Fruit fly (Drosophila melanogaster) S2 (cell line): Measurements from ENCODE around the gene CG43336.

Experiments used
- CG8478 ChIP-seq: fragments of >200 bp; optimal IDR thresholded peaks from 2 replicates; lab custom pipeline; 2018
- CTCF ChIP-seq, 2 experiments: fragments of >200 bp; optimal IDR thresholded peaks; 2 replicates each; lab custom pipeline; 2018

CG43336 gene

dm6 chr3R:15664321-15665172 is 27.6 kb downstream of the CG43336 start:
- no peak for TF ChIP-seq CTCF (optimal IDR thresholded peaks at IDR 0.05; lab: Kevin White, UChicago)

dm6 chr3R:15665962-15666361 is 29.0 kb downstream of the CG43336 start, which contains the start of gene pxb:
Gene pxb (plus strand): TSS chr3R:15666183.
- TF ChIP-seq CTCF (optimal IDR thresholded peaks at IDR 0.05; lab: Kevin White, UChicago), result no peak
- TF ChIP-seq CG8478, result no peak

- TF ChIP-seq CTCF (optimal IDR thresholded peaks at IDR 0.05; lab: Kevin White, UChicago) (no peak), CG8478 (no peak)
Measured at dm6 chr3R:15666900-15667507, 30.0 kb downstream of the CG43336 start.

dm6 chr3R:15668863-15669491 is 32.0 kb downstream of the CG43336 start:
- TF ChIP-seq CTCF (optimal IDR thresholded peaks at IDR 0.05; lab: Kevin White, UChicago) (no peak), CG8478 (no peak)

- TF ChIP-seq CTCF (optimal IDR thresholded peaks at IDR 0.05; lab: Kevin White, UChicago) (no peak), CG8478 (no peak)
Measured at dm6 chr3R:15670559-15670958, 33.6 kb downstream of the CG43336 start.

dm6 chr3R:15672302-15672701 is 35.3 kb downstream of the CG43336 start:
- no peak for TF ChIP-seq CG8478
- TF ChIP-seq CTCF (optimal IDR thresholded peaks at IDR 0.05; lab: Kevin White, UChicago), result no peak

- TF ChIP-seq CG8478 (no peak), CTCF (optimal IDR thresholded peaks at IDR 0.05; lab: Kevin White, UChicago) (no peak)
Measured at dm6 chr3R:15673248-15673647, 36.3 kb downstream of the CG43336 start.

dm6 chr3R:15676186-15677073 is 39.5 kb downstream of the CG43336 start:
- TF ChIP-seq CTCF (optimal IDR thresholded peaks at IDR 0.05; lab: Kevin White, UChicago) (no peak), CG8478 (no peak)

- TF ChIP-seq CG8478 (no peak), CTCF (optimal IDR thresholded peaks at IDR 0.05; lab: Kevin White, UChicago) (no peak)
Measured at dm6 chr3R:15677074-15677409, 40.1 kb downstream of the CG43336 start.

dm6 chr3R:15677550-15677973 is 40.6 kb downstream of the CG43336 start:
- TF ChIP-seq CTCF (optimal IDR thresholded peaks at IDR 0.05; lab: Kevin White, UChicago), result no peak
- TF ChIP-seq CG8478, result no peak

- TF ChIP-seq CTCF (optimal IDR thresholded peaks at IDR 0.05; lab: Kevin White, UChicago) (no peak), CG8478 (no peak)
Measured at dm6 chr3R:15678765-15679514, 42.0 kb downstream of the CG43336 start.

dm6 chr3R:15679989-15680388 is 43.0 kb downstream of the CG43336 start:
- no peak for TF ChIP-seq CTCF (optimal IDR thresholded peaks at IDR 0.05; lab: Kevin White, UChicago)
- no peak for TF ChIP-seq CG8478

dm6 chr3R:15680666-15681065 is 43.7 kb downstream of the CG43336 start:
- TF ChIP-seq CG8478 (no peak), CTCF (optimal IDR thresholded peaks at IDR 0.05; lab: Kevin White, UChicago) (no peak)
